Fruit fly (Drosophila melanogaster) whole organism: ENCODE results near the gene BckdhA.

Experiments used
- CG8478 ChIP-seq: fragments of >200 bp; optimal IDR thresholded peaks from 2 replicates; lab custom pipeline; 2018; ENCODE audit warnings: inconsistent platforms
- Dll ChIP-seq: fragments of >200 bp; optimal IDR thresholded peaks from 2 replicates; lab custom pipeline; 2017
- EcR ChIP-seq, 2 experiments: fragments of >200 bp; optimal IDR thresholded peaks; 2 replicates each; lab custom pipeline; 2017; ENCODE audit warnings: missing biosample characterization in 2 of 2, missing genetic modification characterization in 2 of 2, missing genetic modification reagents in 2 of 2
- pan ChIP-seq: fragments of >200 bp; optimal IDR thresholded peaks from 2 replicates; lab custom pipeline; 2017
- psq ChIP-seq: fragments of >200 bp; optimal IDR thresholded peaks from 2 replicates; lab custom pipeline; 2017
- usp ChIP-seq: fragments of >200 bp; optimal IDR thresholded peaks from 2 replicates; lab custom pipeline; 2017; ENCODE audit warnings: missing biosample characterization, missing genetic modification characterization, mixed read lengths

Gene BckdhA

DNA sequence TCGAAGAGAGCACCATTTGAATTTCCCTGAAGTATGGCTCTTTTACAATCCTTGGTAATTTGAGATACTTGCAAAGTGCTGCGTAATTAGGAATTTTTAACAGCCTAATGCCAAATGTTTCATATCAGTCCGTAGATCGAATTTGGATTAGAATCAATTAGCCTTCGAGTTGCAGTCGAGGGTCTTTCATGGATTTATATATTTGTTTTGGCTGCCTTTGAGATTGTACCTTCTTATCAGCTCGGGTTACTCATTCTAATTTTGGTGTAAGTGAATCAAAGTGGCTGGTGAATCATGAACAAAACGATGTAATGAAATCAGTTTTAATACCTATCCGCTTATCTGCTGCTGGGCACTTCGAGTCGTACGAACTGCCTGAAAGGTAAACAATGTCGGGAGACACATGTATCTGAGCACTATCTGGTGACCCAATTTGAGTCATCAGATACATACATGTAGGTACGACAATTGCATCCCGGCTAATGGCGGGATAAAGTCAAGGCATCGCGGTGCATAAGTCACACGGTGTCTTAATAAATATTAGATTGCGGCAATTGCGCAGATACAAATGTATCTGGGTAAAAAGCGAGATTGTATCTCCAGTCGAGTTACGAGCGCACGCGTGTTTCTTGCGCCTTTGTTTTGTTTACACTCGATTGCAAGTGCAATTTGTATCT, 40.2 kb downstream of the BckdhA start:
- TF ChIP-seq EcR (GFP tag; optimal IDR thresholded peaks at IDR 0.05; lab: Kevin White, UChicago) (no peak), CG8478 (lab: Kevin White, UChicago) (no peak), psq (no peak), usp (GFP tag; lab: Kevin White, UChicago) (no peak), Dll (lab: Kevin White, UChicago) (no peak), pan (lab: Kevin White, UChicago) (no peak)

DNA sequence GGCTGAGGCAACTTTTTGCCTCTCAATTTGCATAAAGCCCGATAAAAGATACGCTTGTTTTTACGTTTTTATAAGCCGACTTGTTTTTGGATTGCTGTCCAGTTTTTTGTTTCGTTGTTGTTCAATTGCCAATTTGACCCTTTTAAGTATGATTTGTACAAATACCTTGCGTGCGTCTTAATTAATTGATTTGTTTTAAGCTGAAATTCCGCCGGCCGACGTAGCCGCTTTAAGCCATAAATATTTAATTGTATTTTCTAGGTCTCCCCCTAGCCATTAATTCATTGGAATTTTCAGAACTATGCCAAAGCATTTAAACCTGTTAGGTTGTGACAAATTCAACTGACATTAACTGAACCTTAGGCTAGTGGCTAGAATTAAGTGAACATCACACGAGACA, 41.0 kb downstream of the BckdhA start:
- TF ChIP-seq psq (no peak), Dll (lab: Kevin White, UChicago) (no peak), pan (lab: Kevin White, UChicago) (no peak), usp (GFP tag; lab: Kevin White, UChicago) (no peak), EcR (GFP tag; optimal IDR thresholded peaks at IDR 0.05; lab: Kevin White, UChicago) (no peak), CG8478 (lab: Kevin White, UChicago) (no peak)

- TF ChIP-seq EcR (GFP tag; optimal IDR thresholded peaks at IDR 0.05; lab: Kevin White, UChicago) (no peak), CG8478 (lab: Kevin White, UChicago) (no peak), psq (no peak), pan (lab: Kevin White, UChicago) (no peak), Dll (lab: Kevin White, UChicago) (no peak), usp (GFP tag; lab: Kevin White, UChicago) (no peak)
Observed at dm6 chr3R:9598099-9598498, 42.5 kb downstream of the BckdhA start.

DNA sequence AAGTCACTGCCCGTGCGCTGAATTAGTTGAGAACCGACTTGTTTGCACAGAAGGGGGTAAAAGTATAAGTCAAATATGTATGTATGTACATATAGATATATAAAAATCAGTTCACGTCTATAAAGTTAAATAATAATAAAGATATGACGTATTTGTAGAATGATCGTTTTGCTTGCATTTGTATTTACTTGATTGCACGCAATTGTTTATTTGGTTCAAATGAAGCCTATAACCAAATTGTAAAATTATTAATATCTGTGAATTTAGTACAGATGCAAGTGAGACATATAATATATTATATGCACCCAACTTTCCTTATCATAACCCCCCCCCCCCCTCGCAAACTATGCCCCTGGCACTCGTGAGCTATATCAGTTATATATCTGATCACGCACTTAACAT, 45.0 kb downstream of the BckdhA start:
- TF ChIP-seq Dll (lab: Kevin White, UChicago) (no peak), pan (lab: Kevin White, UChicago) (no peak), EcR (GFP tag; optimal IDR thresholded peaks at IDR 0.05; lab: Kevin White, UChicago) (no peak), usp (GFP tag; lab: Kevin White, UChicago) (no peak), psq (no peak), CG8478 (lab: Kevin White, UChicago) (no peak)

DNA sequence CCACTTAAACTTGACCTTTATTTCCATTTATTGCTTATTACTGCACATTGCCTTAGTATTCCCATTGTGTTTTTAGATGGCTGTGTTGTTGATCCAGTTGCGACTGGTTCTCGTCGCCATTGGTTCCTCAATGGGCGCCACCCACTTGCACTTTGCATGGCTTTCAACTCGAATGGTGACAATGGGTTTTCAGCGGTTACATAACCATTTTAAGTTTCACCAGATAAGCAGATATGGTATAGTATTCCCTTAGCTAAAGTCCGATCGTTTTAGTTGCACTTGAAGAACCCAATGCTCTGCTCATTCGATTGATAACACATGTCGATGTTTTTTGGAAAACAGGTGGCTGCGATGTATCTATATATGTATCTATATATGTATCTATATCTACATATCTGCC, 46.4 kb downstream of the BckdhA start:
- TF ChIP-seq EcR (GFP tag; optimal IDR thresholded peaks at IDR 0.05; lab: Kevin White, UChicago) (no peak), usp (GFP tag; lab: Kevin White, UChicago) (no peak), CG8478 (lab: Kevin White, UChicago) (no peak), pan (lab: Kevin White, UChicago) (no peak), Dll (lab: Kevin White, UChicago) (no peak), psq (no peak)

DNA sequence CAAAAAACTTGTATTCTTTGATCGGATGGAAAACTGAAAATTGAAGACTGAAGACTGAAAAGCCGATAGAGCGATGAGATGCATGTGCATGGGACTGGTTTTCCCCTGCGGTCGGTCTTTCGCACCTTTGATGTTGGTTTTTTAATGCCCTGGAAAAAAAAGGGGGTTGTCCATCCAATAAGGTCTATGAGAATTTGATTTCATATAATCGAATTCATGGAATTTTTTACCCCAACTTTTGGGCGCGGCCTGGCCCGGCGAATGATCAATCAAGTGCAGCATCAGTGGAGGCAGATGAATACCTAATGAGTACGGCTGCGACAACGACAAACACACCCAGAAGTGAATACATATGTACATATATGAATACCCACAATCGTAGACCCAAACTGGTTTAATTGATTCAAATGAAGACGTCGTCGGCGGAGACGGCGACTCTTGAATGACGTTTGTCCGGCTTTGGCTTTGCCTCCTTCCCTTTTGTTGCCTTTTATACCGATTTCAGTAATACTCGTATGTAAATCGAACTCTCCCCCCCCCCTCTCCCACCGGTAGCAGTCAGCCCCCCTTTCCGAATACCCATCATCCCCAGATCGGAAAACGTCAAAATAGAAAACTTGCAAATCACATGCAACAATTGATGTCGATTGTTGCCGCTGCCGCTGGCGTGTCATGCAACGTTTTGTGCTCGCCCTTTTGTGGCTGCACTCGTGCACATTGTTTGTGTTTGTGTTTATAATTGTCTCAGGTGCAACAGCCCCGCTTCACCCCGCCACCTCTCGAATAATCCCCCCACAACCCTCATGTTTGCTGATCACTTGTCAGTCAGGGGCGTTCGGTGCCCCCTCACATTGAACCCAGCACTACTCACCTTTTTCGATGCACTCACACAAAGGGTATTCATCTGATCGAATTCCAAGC, 47.7 kb downstream of the BckdhA start:
- TF ChIP-seq psq (no peak), CG8478 (lab: Kevin White, UChicago) (no peak), usp (GFP tag; lab: Kevin White, UChicago) (no peak), EcR (GFP tag; optimal IDR thresholded peaks at IDR 0.05; lab: Kevin White, UChicago) (no peak)

- TF ChIP-seq EcR (GFP tag; optimal IDR thresholded peaks at IDR 0.05; lab: Kevin White, UChicago) (no peak), Dll (lab: Kevin White, UChicago) (no peak), CG8478 (lab: Kevin White, UChicago) (no peak), usp (GFP tag; lab: Kevin White, UChicago) (no peak), pan (lab: Kevin White, UChicago) (no peak), psq (no peak)
Observed at dm6 chr3R:9604445-9605020, 48.9 kb downstream of the BckdhA start.

dm6 chr3R:9605084-9605483, 49.5 kb downstream of the BckdhA start:
- TF ChIP-seq Dll (lab: Kevin White, UChicago) (no peak), usp (GFP tag; lab: Kevin White, UChicago) (no peak), pan (lab: Kevin White, UChicago) (no peak), psq (no peak), EcR (GFP tag; optimal IDR thresholded peaks at IDR 0.05; lab: Kevin White, UChicago) (no peak), CG8478 (lab: Kevin White, UChicago) (no peak)
